Worm (Caenorhabditis elegans) whole organism, L3 larva: ENCODE results near the gene JC8.7.

Experiments
- ZK546.5 ChIP-seq: sonication (generic microtip); optimal IDR thresholded peaks from 2 replicates; lab custom pipeline; 2017; ENCODE audit warnings: missing biosample characterization, missing genetic modification characterization
- aly-2 ChIP-seq: fragments of 150-350 bp; optimal IDR thresholded peaks from 2 replicates; lab custom pipeline; 2014; ENCODE audit warnings: missing biosample characterization, missing genetic modification characterization
- ama-1 ChIP-seq: fragments of 150-350 bp; optimal IDR thresholded peaks from 2 replicates; lab custom pipeline; 2018
- ceh-16 ChIP-seq: sonication (generic microtip); optimal IDR thresholded peaks from 2 replicates; lab custom pipeline; 2017; ENCODE audit warnings: missing biosample characterization, missing genetic modification characterization
- ceh-28 ChIP-seq: fragments of 150-350 bp; optimal IDR thresholded peaks from 2 replicates; lab custom pipeline; 2014; ENCODE audit warnings: missing biosample characterization, missing genetic modification reagents, missing genetic modification characterization
- ceh-82 ChIP-seq: fragments of 150-350 bp; optimal IDR thresholded peaks from 2 replicates; lab custom pipeline; 2014; ENCODE audit warnings: missing biosample characterization, missing genetic modification characterization
- ceh-9 ChIP-seq: sonication (generic microtip); optimal IDR thresholded peaks from 2 replicates; lab custom pipeline; 2018; ENCODE audit warnings: missing biosample characterization, missing genetic modification characterization
- daf-12 ChIP-seq: fragments of 150-350 bp; optimal IDR thresholded peaks from 2 replicates; lab custom pipeline; 2014; ENCODE audit warnings: missing biosample characterization, missing genetic modification reagents, missing genetic modification characterization
- egl-27 ChIP-seq: sonication (generic microtip); optimal IDR thresholded peaks from 4 replicates; lab custom pipeline; 2017; ENCODE audit warnings: missing biosample characterization, missing genetic modification reagents, missing genetic modification characterization
- egl-5 ChIP-seq: fragments of 150-350 bp; optimal IDR thresholded peaks from 2 replicates; lab custom pipeline; 2017; ENCODE audit warnings: missing biosample characterization, missing genetic modification reagents, missing genetic modification characterization, inconsistent platforms
- elt-1 ChIP-seq: fragments of 150-350 bp; optimal IDR thresholded peaks from 2 replicates; lab custom pipeline; 2014; ENCODE audit warnings: missing biosample characterization, missing genetic modification characterization
- elt-2 ChIP-seq: sonication (generic microtip); optimal IDR thresholded peaks from 2 replicates; lab custom pipeline; 2016; ENCODE audit warnings: missing genetic modification reagents, mild to moderate bottlenecking, missing genetic modification characterization, missing compliant biosample characterization
- elt-3 ChIP-seq, 3 experiments: fragments of 150-350 bp in 1 of 3; sonication (generic microtip) in 2 of 3; optimal IDR thresholded peaks; 2 replicates in 2 of 3; 4 replicates in 1 of 3; lab custom pipeline; 2014 to 2017; ENCODE audit warnings: missing biosample characterization in 3 of 3, missing genetic modification characterization in 3 of 3
- eor-1 ChIP-seq, 2 experiments: fragments of 150-350 bp; optimal IDR thresholded peaks; 2 replicates each; lab custom pipeline; 2014 to 2018; ENCODE audit warnings: missing biosample characterization in 2 of 2, missing genetic modification characterization in 2 of 2
- fkh-10 ChIP-seq: sonication (generic microtip); optimal IDR thresholded peaks from 2 replicates; lab custom pipeline; 2017; ENCODE audit warnings: missing biosample characterization, missing genetic modification reagents, missing genetic modification characterization
- fkh-2 ChIP-seq: fragments of 150-350 bp; optimal IDR thresholded peaks from 2 replicates; lab custom pipeline; 2014; ENCODE audit warnings: missing biosample characterization, missing genetic modification reagents, missing genetic modification characterization
- fos-1 ChIP-seq: fragments of 150-350 bp; optimal IDR thresholded peaks from 2 replicates; lab custom pipeline; 2014; ENCODE audit warnings: missing biosample characterization, missing genetic modification characterization
- hmg-11 ChIP-seq: sonication (generic microtip); optimal IDR thresholded peaks from 2 replicates; lab custom pipeline; 2016; ENCODE audit warnings: missing genetic modification characterization, missing compliant biosample characterization
- jun-1 ChIP-seq: fragments of 150-350 bp; optimal IDR thresholded peaks from 2 replicates; lab custom pipeline; 2014; ENCODE audit warnings: missing biosample characterization, missing genetic modification reagents, missing genetic modification characterization
- lin-15B ChIP-seq: fragments of 150-350 bp; optimal IDR thresholded peaks from 2 replicates; lab custom pipeline; 2014; ENCODE audit warnings: missing biosample characterization, missing genetic modification characterization
- lin-39 ChIP-seq: fragments of 150-350 bp; optimal IDR thresholded peaks from 2 replicates; lab custom pipeline; 2018; ENCODE audit warnings: missing biosample characterization, missing genetic modification reagents, missing genetic modification characterization
- mdl-1 ChIP-seq: fragments of 150-350 bp; optimal IDR thresholded peaks from 2 replicates; lab custom pipeline; 2014; ENCODE audit warnings: missing biosample characterization, missing genetic modification characterization
- mml-1 ChIP-seq: fragments of 150-350 bp; sonication (generic microtip); optimal IDR thresholded peaks from 3 replicates; lab custom pipeline; 2014; ENCODE audit warnings: missing biosample characterization, missing genetic modification characterization
- nfya-1 ChIP-seq: sonication (generic microtip); optimal IDR thresholded peaks from 2 replicates; lab custom pipeline; 2017; ENCODE audit warnings: missing genetic modification characterization, mild to moderate bottlenecking, missing compliant biosample characterization, antibody characterized with exemption, moderate library complexity; ENCODE audit not compliant: insufficient read depth
- nhr-11 ChIP-seq: fragments of 150-350 bp; optimal IDR thresholded peaks from 2 replicates; lab custom pipeline; 2014; ENCODE audit warnings: missing biosample characterization, missing genetic modification characterization
- nhr-12 ChIP-seq: fragments of 150-350 bp; optimal IDR thresholded peaks from 2 replicates; lab custom pipeline; 2014; ENCODE audit warnings: missing biosample characterization, missing genetic modification characterization
- nhr-237 ChIP-seq: fragments of 150-350 bp; optimal IDR thresholded peaks from 2 replicates; lab custom pipeline; 2014; ENCODE audit warnings: missing biosample characterization, missing genetic modification characterization
- nhr-25 ChIP-seq: sonication (generic microtip); optimal IDR thresholded peaks from 2 replicates; lab custom pipeline; 2017; ENCODE audit warnings: missing biosample characterization, missing genetic modification characterization
- nhr-67 ChIP-seq: fragments of 150-350 bp; optimal IDR thresholded peaks from 2 replicates; lab custom pipeline; 2014; ENCODE audit warnings: missing biosample characterization, missing genetic modification characterization
- nhr-76 ChIP-seq: fragments of 150-350 bp; sonication (generic microtip); optimal IDR thresholded peaks from 5 replicates; lab custom pipeline; 2014; ENCODE audit warnings: missing biosample characterization, missing genetic modification characterization
- nhr-77 ChIP-seq: fragments of 150-350 bp; optimal IDR thresholded peaks from 2 replicates; lab custom pipeline; 2014; ENCODE audit warnings: missing biosample characterization, missing genetic modification characterization
- pha-4 ChIP-seq: fragments of 150-350 bp; optimal IDR thresholded peaks from 2 replicates; lab custom pipeline; 2014; ENCODE audit warnings: missing biosample characterization, missing genetic modification reagents, missing genetic modification characterization
- pqm-1 ChIP-seq: fragments of 150-350 bp; optimal IDR thresholded peaks from 2 replicates; lab custom pipeline; 2017; ENCODE audit warnings: missing biosample characterization, missing genetic modification characterization, inconsistent platforms
- sea-2 ChIP-seq: fragments of 150-350 bp; sonication (generic microtip); optimal IDR thresholded peaks from 4 replicates; lab custom pipeline; 2014; ENCODE audit warnings: missing biosample characterization, missing genetic modification reagents, missing genetic modification characterization
- skn-1 ChIP-seq: fragments of 150-350 bp; optimal IDR thresholded peaks from 2 replicates; lab custom pipeline; 2014; ENCODE audit warnings: missing biosample characterization, missing genetic modification characterization
- snpc-4 ChIP-seq: fragments of 150-350 bp; optimal IDR thresholded peaks from 2 replicates; lab custom pipeline; 2014; ENCODE audit warnings: missing biosample characterization, missing genetic modification characterization
- tbx-2 ChIP-seq: sonication (generic microtip); optimal IDR thresholded peaks from 2 replicates; lab custom pipeline; 2016; ENCODE audit warnings: mild to moderate bottlenecking, missing genetic modification characterization, missing compliant biosample characterization
- unc-39 ChIP-seq: sonication (generic microtip); optimal IDR thresholded peaks from 4 replicates; lab custom pipeline; 2017; ENCODE audit warnings: missing biosample characterization, missing genetic modification characterization
- unc-62 ChIP-seq: fragments of 150-350 bp; sonication (generic microtip); optimal IDR thresholded peaks from 4 replicates; lab custom pipeline; 2014; ENCODE audit warnings: missing biosample characterization, missing genetic modification reagents, missing genetic modification characterization
- zag-1 ChIP-seq: fragments of 150-350 bp; optimal IDR thresholded peaks from 2 replicates; lab custom pipeline; 2014; ENCODE audit warnings: missing biosample characterization, missing genetic modification characterization
- ztf-11 ChIP-seq: fragments of 150-350 bp; optimal IDR thresholded peaks from 2 replicates; lab custom pipeline; 2014; ENCODE audit warnings: missing biosample characterization, missing genetic modification characterization
- ztf-4 ChIP-seq: fragments of 150-350 bp; optimal IDR thresholded peaks from 2 replicates; lab custom pipeline; 2014; ENCODE audit warnings: missing biosample characterization, missing genetic modification characterization

The JC8.7 gene

ce11 chrIV:13261778-13262177, 14.7 kb downstream of the JC8.7 start:
- TF ChIP-seq nhr-77 (tag; lab: Kevin White, UChicago), result no peak
- no peak for TF ChIP-seq ztf-4
- no peak for TF ChIP-seq ztf-11 (tag; lab: Kevin White, UChicago)
- TF ChIP-seq nhr-12 (tag; lab: Kevin White, UChicago), result no peak
- TF ChIP-seq jun-1 (tag; lab: Kevin White, UChicago), result no peak
- TF ChIP-seq ceh-82 (tag; lab: Kevin White, UChicago), result no peak
- TF ChIP-seq nhr-11 (tag; lab: Kevin White, UChicago), result no peak
- TF ChIP-seq ceh-28 (tag; lab: Kevin White, UChicago), result no peak
- no peak for TF ChIP-seq elt-2 (tag; lab: Kevin White, UChicago)
- TF ChIP-seq elt-1 (tag; lab: Kevin White, UChicago), result no peak
- TF ChIP-seq fkh-2 (tag; lab: Kevin White, UChicago), result no peak
- no peak for TF ChIP-seq eor-1 (tag; optimal IDR thresholded peaks at IDR 0.05; lab: Kevin White, UChicago)
- TF ChIP-seq skn-1 (tag; lab: Kevin White, UChicago), result no peak
- no peak for TF ChIP-seq zag-1 (tag; lab: Kevin White, UChicago)

ce11 chrIV:13268385-13268784, 21.3 kb downstream of the JC8.7 start:
- TF ChIP-seq nfya-1 (tag; lab: Kevin White, UChicago) (peak; percentile 57), ZK546.5 (tag; lab: Kevin White, UChicago) (no peak)

- no peak for TF ChIP-seq nhr-11 (tag; lab: Kevin White, UChicago)
- peak; percentile 22 for TF ChIP-seq lin-39 (tag; lab: Kevin White, UChicago)
- TF ChIP-seq ceh-9 (tag; lab: Kevin White, UChicago), result no peak
- no peak for TF ChIP-seq nhr-237
- no peak for TF ChIP-seq nhr-67 (tag; lab: Kevin White, UChicago)
- no peak for TF ChIP-seq fos-1 (tag; lab: Kevin White, UChicago)
- TF ChIP-seq egl-5, result peak; percentile 71
- TF ChIP-seq hmg-11, result peak; percentile 86
- peak; percentile 17 for TF ChIP-seq lin-15B (tag; lab: Kevin White, UChicago)
- TF ChIP-seq nfya-1 (tag; lab: Kevin White, UChicago), result peak; percentile 80
Measured at ce11 chrIV:13272494-13272893, 25.4 kb downstream of the JC8.7 start, which contains the start of gene unc-26. unc-26 (minus strand) TSS chrIV:13272516.

- TF ChIP-seq daf-12, result no peak
Measured at ce11 chrIV:13282778-13283177, 35.7 kb downstream of the JC8.7 start, which contains the start of gene cpsf-3. cpsf-3 (minus strand) TSS chrIV:13282878.

ce11 chrIV:13289321-13289720, 42.3 kb downstream of the JC8.7 start, which contains the start of gene Y67H2A.10:
Y67H2A.10 (minus strand) TSS chrIV:13289504.
- no peak for TF ChIP-seq nhr-77 (tag; lab: Kevin White, UChicago)
- no peak for TF ChIP-seq nhr-12 (tag; lab: Kevin White, UChicago)
- no peak for TF ChIP-seq unc-39
- no peak for TF ChIP-seq ceh-28 (tag; lab: Kevin White, UChicago)
- TF ChIP-seq snpc-4 (tag; lab: Kevin White, UChicago), result no peak
- peak; percentile 12 for TF ChIP-seq nhr-25 (tag; lab: Kevin White, UChicago)
- peak; percentile 44 for TF ChIP-seq nfya-1 (tag; lab: Kevin White, UChicago)
- no peak for TF ChIP-seq sea-2 (GFP tag; lab: Kevin White, UChicago)
- no peak for TF ChIP-seq jun-1 (tag; lab: Kevin White, UChicago)
- no peak for TF ChIP-seq ceh-16
- peak; percentile 25 for TF ChIP-seq hmg-11
- TF ChIP-seq nhr-76 (tag; lab: Kevin White, UChicago), result no peak
- peak; percentile 45 for TF ChIP-seq pha-4
- no peak for TF ChIP-seq fos-1 (tag; lab: Kevin White, UChicago)
- TF ChIP-seq fkh-2 (tag; lab: Kevin White, UChicago), result no peak
- no peak for TF ChIP-seq tbx-2 (tag; lab: Kevin White, UChicago)
- TF ChIP-seq nhr-11 (tag; lab: Kevin White, UChicago), result no peak
- no peak for TF ChIP-seq egl-27
- no peak for TF ChIP-seq mml-1 (tag; lab: Kevin White, UChicago)
- no peak for TF ChIP-seq ama-1
- TF ChIP-seq nhr-237, result no peak
- TF ChIP-seq ceh-9 (tag; lab: Kevin White, UChicago), result no peak
- TF ChIP-seq mdl-1 (tag; lab: Kevin White, UChicago), result no peak
- no peak for TF ChIP-seq unc-62 (GFP tag; lab: Kevin White, UChicago)
- no peak for TF ChIP-seq zag-1 (tag; lab: Kevin White, UChicago)
- no peak for TF ChIP-seq fkh-10 (GFP tag; lab: Kevin White, UChicago)
- TF ChIP-seq pqm-1 (tag; lab: Kevin White, UChicago), result no peak
- peak; percentile 78 for TF ChIP-seq lin-39 (tag; lab: Kevin White, UChicago)
- no peak for TF ChIP-seq skn-1 (tag; lab: Kevin White, UChicago)
- TF ChIP-seq aly-2, result no peak
- no peak for TF ChIP-seq elt-2 (tag; lab: Kevin White, UChicago)
- no peak for TF ChIP-seq eor-1 (tag; optimal IDR thresholded peaks at IDR 0.05; lab: Kevin White, UChicago)
- TF ChIP-seq lin-15B (tag; lab: Kevin White, UChicago), result peak; percentile 64
- no peak for TF ChIP-seq ZK546.5 (tag; lab: Kevin White, UChicago)
- no peak for TF ChIP-seq ztf-11 (tag; lab: Kevin White, UChicago)
- no peak for TF ChIP-seq egl-5
- no peak for TF ChIP-seq nhr-67 (tag; lab: Kevin White, UChicago)
- TF ChIP-seq elt-3 (tag; optimal IDR thresholded peaks at IDR 0.05; lab: Kevin White, UChicago), result no peak
- no peak for TF ChIP-seq elt-1 (tag; lab: Kevin White, UChicago)
- no peak for TF ChIP-seq ztf-4
